Worm (Caenorhabditis elegans): ENCODE measurements around the gene E02C12.8.
A peak's percentile ranks its signal among the peaks of the same experiment; 100 is the strongest.

E02C12.8 gene

ce11 chrV:9399886-9400373, 26.5 kb upstream of the E02C12.8 start, which contains the start of gene trpp-4:
TSS of gene trpp-4 (plus strand) at chrV:9400327.
- no peak for TF ChIP-seq lin-39 (tag; optimal IDR thresholded peaks at IDR 0.05)
- TF ChIP-seq pha-4 (tag; optimal IDR thresholded peaks at IDR 0.05): peak; percentile 17
- no peak for TF ChIP-seq nhr-67 (tag; optimal IDR thresholded peaks at IDR 0.05)

ce11 chrV:9394938-9395639, 21.7 kb upstream of the E02C12.8 start:
- TF ChIP-seq fkh-2 (tag; optimal IDR thresholded peaks at IDR 0.05) (no peak), nhr-25 (tag; optimal IDR thresholded peaks at IDR 0.05) (peak; percentile 45), ceh-82 (tag; optimal IDR thresholded peaks at IDR 0.05) (no peak), daf-12 (tag; optimal IDR thresholded peaks at IDR 0.05) (no peak), tbx-2 (tag; optimal IDR thresholded peaks at IDR 0.05) (no peak), fkh-10 (GFP tag; optimal IDR thresholded peaks at IDR 0.05) (no peak), ztf-11 (tag; optimal IDR thresholded peaks at IDR 0.05) (no peak), nhr-43 (tag; optimal IDR thresholded peaks at IDR 0.05; ENCODE audit: poor library complexity, severe bottlenecking) (no peak), nhr-23 (tag; optimal IDR thresholded peaks at IDR 0.05) (peak; percentile 10), pha-4 (tag; optimal IDR thresholded peaks at IDR 0.05) (peak; percentile 54), mdl-1 (tag; optimal IDR thresholded peaks at IDR 0.05) (no peak), egl-27 (tag; optimal IDR thresholded peaks at IDR 0.05) (no peak)

DNA sequence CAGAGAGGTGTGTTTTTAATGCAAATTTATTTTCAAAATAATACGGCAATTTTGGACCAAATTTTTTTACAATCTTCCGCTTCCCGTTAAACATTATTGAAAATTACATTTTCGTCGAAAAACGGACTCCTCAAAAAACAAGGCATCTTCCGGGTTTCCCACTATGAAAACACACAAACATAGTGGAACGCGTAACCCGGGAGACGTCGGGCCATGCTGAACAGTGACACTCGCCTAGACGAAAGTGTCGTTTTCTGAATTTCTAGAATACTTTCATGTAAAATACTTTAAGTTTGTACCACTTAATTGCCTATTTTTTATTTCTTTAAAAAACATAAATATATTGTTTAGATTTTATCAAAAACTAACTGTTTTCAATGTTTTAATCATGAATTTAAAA, 18.5 kb upstream of the E02C12.8 start:
- peak; percentile 5 for TF ChIP-seq nfya-1 (tag; optimal IDR thresholded peaks at IDR 0.05; ENCODE audit: insufficient read depth)
- no peak for TF ChIP-seq nhr-77 (tag; optimal IDR thresholded peaks at IDR 0.05)
- no peak for TF ChIP-seq unc-62 (GFP tag; optimal IDR thresholded peaks at IDR 0.05)
- TF ChIP-seq snpc-4 (tag; optimal IDR thresholded peaks at IDR 0.05): peak; percentile 91

- TF ChIP-seq fkh-2 (tag; optimal IDR thresholded peaks at IDR 0.05): no peak
- no peak for TF ChIP-seq lin-39 (tag; optimal IDR thresholded peaks at IDR 0.05)
- no peak for TF ChIP-seq nhr-76 (tag; optimal IDR thresholded peaks at IDR 0.05)
- no peak for TF ChIP-seq nhr-28 (tag; optimal IDR thresholded peaks at IDR 0.05)
- TF ChIP-seq fos-1 (tag; optimal IDR thresholded peaks at IDR 0.05): no peak
- no peak for TF ChIP-seq ceh-82 (tag; optimal IDR thresholded peaks at IDR 0.05)
Observed at ce11 chrV:9386143-9386542, 12.7 kb upstream of the E02C12.8 start, which contains the start of gene hum-2. TSS of gene hum-2 (plus strand) at chrV:9386175.

- TF ChIP-seq elt-3 (tag; optimal IDR thresholded peaks at IDR 0.05) (no peak), lin-39 (tag; optimal IDR thresholded peaks at IDR 0.05) (no peak)
Observed at ce11 chrV:9384949-9385348, 11.5 kb upstream of the E02C12.8 start.

- no peak for TF ChIP-seq ZK546.5 (tag; optimal IDR thresholded peaks at IDR 0.05)
- TF ChIP-seq pqm-1 (tag; optimal IDR thresholded peaks at IDR 0.05): no peak
- no peak for TF ChIP-seq ceh-9 (tag; optimal IDR thresholded peaks at IDR 0.05)
- TF ChIP-seq daf-12 (tag; optimal IDR thresholded peaks at IDR 0.05): no peak
Observed at ce11 chrV:9384359-9384758, 10.9 kb upstream of the E02C12.8 start.

DNA sequence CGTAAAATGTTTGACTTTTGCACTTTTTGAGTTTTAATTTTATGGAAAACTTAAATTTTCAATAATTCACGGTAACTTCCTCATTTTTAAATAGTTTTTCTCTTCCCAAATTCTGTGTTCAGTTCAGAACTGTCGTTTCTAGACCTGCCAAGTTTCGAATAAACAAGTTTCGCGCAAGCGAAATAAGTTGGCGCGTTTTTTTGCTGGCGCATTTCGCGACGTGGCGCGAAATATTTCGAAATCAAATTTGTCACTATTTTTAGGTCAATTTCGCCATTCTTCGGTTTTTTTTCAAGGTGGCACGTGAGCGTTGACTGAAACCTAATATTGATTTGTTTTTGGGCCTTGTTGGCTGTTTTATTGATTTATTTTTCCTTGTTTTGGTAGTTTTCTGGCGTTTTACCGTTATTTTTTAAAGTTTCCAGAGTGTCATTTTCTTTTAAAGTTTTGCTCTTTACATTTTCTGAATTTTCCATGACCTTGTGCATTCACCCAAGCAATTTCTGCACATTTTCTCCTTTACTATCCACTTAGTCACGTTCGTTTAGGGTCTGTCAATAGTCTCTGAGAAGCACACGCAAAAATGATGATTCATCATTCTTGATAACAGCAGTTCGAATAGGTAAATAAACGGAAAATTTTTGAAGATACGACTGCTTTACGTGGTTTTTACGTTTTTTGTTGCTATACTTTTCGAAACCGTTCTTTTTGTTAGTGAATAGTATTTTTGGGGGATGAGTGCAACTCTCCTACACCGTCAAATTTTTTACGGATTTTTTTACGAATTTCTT, 9.3 kb upstream of the E02C12.8 start:
- TF ChIP-seq aly-2 (tag; optimal IDR thresholded peaks at IDR 0.05) (no peak), elt-2 (tag; optimal IDR thresholded peaks at IDR 0.05) (peak; percentile 43), pha-4 (tag; optimal IDR thresholded peaks at IDR 0.05) (peak; percentile 55)
